Worm (Caenorhabditis elegans) whole organism, late embryonic: Measurements from ENCODE around the gene kbp-2.

Experiments
- K09A11.1 ChIP-seq: sonication (generic microtip); optimal IDR thresholded peaks from 2 replicates; lab custom pipeline; 2017; ENCODE audit warnings: antibody characterized with exemption, mild to moderate bottlenecking, missing genetic modification characterization, missing compliant biosample characterization; ENCODE audit not compliant: insufficient read depth
- ama-1 ChIP-seq: fragments of 150-350 bp; optimal IDR thresholded peaks from 2 replicates; lab custom pipeline; 2014
- ceh-45 ChIP-seq: fragments of 200-800 bp; sonication (Bioruptor generic); IDR thresholded peaks from 2 replicates; pipeline ENCODE4 v1.3.6; 2022; ENCODE audit warnings: missing genetic modification reagents, missing genetic modification characterization, missing compliant biosample characterization
- ceh-48 ChIP-seq: sonication (generic microtip); optimal IDR thresholded peaks from 2 replicates; lab custom pipeline; 2016; ENCODE audit warnings: missing genetic modification characterization, inconsistent platforms, missing compliant biosample characterization
- ceh-6 ChIP-seq: fragments of 200-800 bp; sonication (Bioruptor generic); optimal IDR thresholded peaks from 2 replicates; lab custom pipeline; 2018; ENCODE audit warnings: mild to moderate bottlenecking, missing genetic modification characterization, missing compliant biosample characterization
- ceh-9 ChIP-seq: sonication (generic microtip); optimal IDR thresholded peaks from 2 replicates; lab custom pipeline; 2016; ENCODE audit warnings: mild to moderate bottlenecking, missing genetic modification characterization, inconsistent platforms, missing compliant biosample characterization
- dmd-4 ChIP-seq: sonication (generic microtip); optimal IDR thresholded peaks from 2 replicates; lab custom pipeline; 2016; ENCODE audit warnings: borderline replicate concordance, missing genetic modification characterization, missing compliant biosample characterization
- fkh-10 ChIP-seq: fragments of 150-350 bp; optimal IDR thresholded peaks from 2 replicates; lab custom pipeline; 2014; ENCODE audit warnings: missing biosample characterization, missing genetic modification reagents, missing genetic modification characterization
- fkh-6 ChIP-seq: sonication (generic microtip); optimal IDR thresholded peaks from 2 replicates; lab custom pipeline; 2016; ENCODE audit warnings: missing genetic modification characterization, missing compliant biosample characterization
- gmeb-2 ChIP-seq: sonication (generic microtip); optimal IDR thresholded peaks from 2 replicates; lab custom pipeline; 2016; ENCODE audit warnings: missing genetic modification characterization, inconsistent platforms, missing compliant biosample characterization
- sdc-2 ChIP-seq: sonication (generic microtip); optimal IDR thresholded peaks from 2 replicates; lab custom pipeline; 2016; ENCODE audit warnings: missing genotype, missing genetic modification characterization, missing compliant biosample characterization
- tbx-2 ChIP-seq: sonication (generic microtip); optimal IDR thresholded peaks from 2 replicates; lab custom pipeline; 2016; ENCODE audit warnings: missing genetic modification characterization, missing compliant biosample characterization
- unc-55 ChIP-seq: sonication (generic microtip); optimal IDR thresholded peaks from 2 replicates; lab custom pipeline; 2017; ENCODE audit warnings: missing biosample characterization, missing genetic modification reagents, missing genetic modification characterization
- unc-86 ChIP-seq: sonication (generic microtip); optimal IDR thresholded peaks from 2 replicates; lab custom pipeline; 2016; ENCODE audit warnings: missing genetic modification characterization, missing compliant biosample characterization

- no peak for TF ChIP-seq ceh-9
- peak; percentile 85 for TF ChIP-seq tbx-2 (tag; lab: Kevin White, UChicago)
- no peak for TF ChIP-seq K09A11.1
- no peak for TF ChIP-seq fkh-10 (GFP tag; lab: Kevin White, UChicago)
- TF ChIP-seq unc-55 (GFP tag; lab: Kevin White, UChicago) = no peak
- peak; percentile 10 for TF ChIP-seq unc-86 (tag; lab: Kevin White, UChicago)
- peak; percentile 40 for TF ChIP-seq fkh-6
- TF ChIP-seq ama-1 = no peak
- TF ChIP-seq dmd-4 (tag; lab: Kevin White, UChicago) = no peak
- no peak for TF ChIP-seq ceh-6 (GFP tag; lab: Kevin White, UChicago)
- TF ChIP-seq ceh-48 = no peak
- no peak for TF ChIP-seq ceh-45
- no peak for TF ChIP-seq gmeb-2 (tag; lab: Kevin White, UChicago)
- TF ChIP-seq sdc-2 (tag; lab: Kevin White, UChicago) = peak; percentile 54
Measured at ce11 chrIII:4905405-4905804, 1.7 kb upstream of the kbp-2 start, which contains the start of gene F26F4.8.
